Worm (Caenorhabditis elegans): ENCODE data around the gene htas-1.
A peak's percentile ranks its signal among the peaks of the same experiment; 100 is the strongest.

htas-1 gene

ce11 chrIV:9671001-9671652 is 12.2 kb downstream of the htas-1 start (continued):
- TF ChIP-seq xnd-1 (tag; optimal IDR thresholded peaks at IDR 0.05) = no peak
- TF ChIP-seq snpc-3.4 (tag; optimal IDR thresholded peaks at IDR 0.05) = no peak
- no peak for TF ChIP-seq ztf-6 (GFP tag; IDR thresholded peaks at IDR 0.05)
- no peak for TF ChIP-seq K12H6.12 (tag; optimal IDR thresholded peaks at IDR 0.05)
- no peak for TF ChIP-seq ets-4 (GFP tag; optimal IDR thresholded peaks at IDR 0.05)
- TF ChIP-seq madf-10 (tag; optimal IDR thresholded peaks at IDR 0.05) = no peak
- TF ChIP-seq C06A6.2 (GFP tag; conservative IDR thresholded peaks at IDR 0.05) = 0 out of 2 replicates have a peak, but pooled peaks have one; percentile 46
- no peak for TF ChIP-seq nfyb-1 (GFP tag; IDR thresholded peaks at IDR 0.05)
- TF ChIP-seq T07F8.4 (tag; optimal IDR thresholded peaks at IDR 0.05) = no peak
- TF ChIP-seq K11D2.4 (GFP tag; IDR thresholded peaks at IDR 0.05) = no peak
- no peak for TF ChIP-seq lsy-27 (tag; optimal IDR thresholded peaks at IDR 0.05; ENCODE audit: borderline replicate concordance, insufficient read depth)
- no peak for TF ChIP-seq efl-1 (GFP tag; optimal IDR thresholded peaks at IDR 0.05)
- no peak for TF ChIP-seq nfya-2 (GFP tag; IDR thresholded peaks at IDR 0.05)
- no peak for TF ChIP-seq nhr-27 (tag; optimal IDR thresholded peaks at IDR 0.05)
- no peak for TF ChIP-seq Y53G8AR.9 (GFP tag; conservative IDR thresholded peaks at IDR 0.05)
- no peak for TF ChIP-seq mes-4 (tag; optimal IDR thresholded peaks at IDR 0.05)
- TF ChIP-seq let-526 (GFP tag; IDR thresholded peaks at IDR 0.05) = no peak
- TF ChIP-seq him-1 (tag; optimal IDR thresholded peaks at IDR 0.05) = no peak
- TF ChIP-seq sea-2 (GFP tag; IDR thresholded peaks at IDR 0.05) = no peak
- TF ChIP-seq ceh-100 (GFP tag; IDR thresholded peaks at IDR 0.05) = no peak
- peak; percentile 37 for TF ChIP-seq F23B12.7 (tag; optimal IDR thresholded peaks at IDR 0.05; ENCODE audit: insufficient read depth)
- peak; percentile 20 for TF ChIP-seq tlf-1 (GFP tag; optimal IDR thresholded peaks at IDR 0.05)
- TF ChIP-seq hlh-26 (GFP tag; conservative IDR thresholded peaks at IDR 0.05) = no peak
- no peak for TF ChIP-seq B0336.3 (GFP tag; IDR thresholded peaks at IDR 0.05)
- TF ChIP-seq rpc-1 (optimal IDR thresholded peaks at IDR 0.05) = no peak
- no peak for TF ChIP-seq rpc-1 (tag; optimal IDR thresholded peaks at IDR 0.05)
- TF ChIP-seq B0261.1 (tag; optimal IDR thresholded peaks at IDR 0.05) = no peak
- TF ChIP-seq repo-1 (tag; optimal IDR thresholded peaks at IDR 0.05) = no peak
- peak in 1 of 3 experiments; percentile 10 for TF ChIP-seq lin-35 (GFP tag; optimal IDR thresholded peaks at IDR 0.05)
- TF ChIP-seq Y56A3A.18 (GFP tag; IDR thresholded peaks at IDR 0.05) = no peak
- peak; percentile 23 for TF ChIP-seq tbp1 (GFP tag; optimal IDR thresholded peaks at IDR 0.05)
- no peak for TF ChIP-seq rcor-1 (GFP tag; IDR thresholded peaks at IDR 0.05)
- no peak for TF ChIP-seq die-1 (tag; optimal IDR thresholded peaks at IDR 0.05)
- no peak for TF ChIP-seq madf-3 (GFP tag; IDR thresholded peaks at IDR 0.05)
- no peak for TF ChIP-seq ztf-18 (tag; optimal IDR thresholded peaks at IDR 0.05)
- no peak for TF ChIP-seq dpff-1 (tag; optimal IDR thresholded peaks at IDR 0.05)
- no peak for TF ChIP-seq egl-18 (GFP tag; IDR thresholded peaks at IDR 0.05)
- TF ChIP-seq hsf-1 (GFP tag; IDR thresholded peaks at IDR 0.05) = no peak
- TF ChIP-seq dpl-1 (GFP tag; optimal IDR thresholded peaks at IDR 0.05) = no peak
- no peak for TF ChIP-seq athp-1 (tag; optimal IDR thresholded peaks at IDR 0.05)
- no peak for TF ChIP-seq snpc-1.3 (tag; optimal IDR thresholded peaks at IDR 0.05; ENCODE audit: insufficient read depth)
- no peak for TF ChIP-seq hmg-20 (GFP tag; IDR thresholded peaks at IDR 0.05)
- TF ChIP-seq lsl-1 (GFP tag; optimal IDR thresholded peaks at IDR 0.05) = no peak
- TF ChIP-seq F55B11.4 (tag; optimal IDR thresholded peaks at IDR 0.05; ENCODE audit: borderline replicate concordance, insufficient read depth) = no peak
- no peak for TF ChIP-seq tbx-9 (tag; optimal IDR thresholded peaks at IDR 0.05; ENCODE audit: borderline replicate concordance)
- no peak for TF ChIP-seq B0019.2 (GFP tag; conservative IDR thresholded peaks at IDR 0.05)
- no peak for TF ChIP-seq nhr-90 (tag; optimal IDR thresholded peaks at IDR 0.05)
- no peak for TF ChIP-seq ceh-91 (GFP tag; IDR thresholded peaks at IDR 0.05)
- no peak for TF ChIP-seq unc-130 (GFP tag; optimal IDR thresholded peaks at IDR 0.05)

All from whole organism, young adult.